Worm (Caenorhabditis elegans) whole organism, young adult: ENCODE measurements around the gene tebp-2.

Experiments
- B0019.2 ChIP-seq: fragments of 200-800 bp; sonication (Bioruptor generic); conservative IDR thresholded peaks from 2 replicates; pipeline ENCODE4 v1.3.6; 2022; ENCODE audit warnings: missing genetic modification reagents, missing genetic modification characterization, missing compliant biosample characterization
- C06A6.2 ChIP-seq: fragments of 200-800 bp; sonication (Bioruptor generic); conservative IDR thresholded peaks from 2 replicates; pipeline ENCODE4 v1.3.6; 2022; ENCODE audit warnings: missing genetic modification characterization, missing compliant biosample characterization
- C17E4.6 ChIP-seq: fragments of 200-800 bp; sonication (Bioruptor generic); IDR thresholded peaks from 2 replicates; pipeline ENCODE4 v1.3.6; 2022; ENCODE audit warnings: missing genetic modification reagents, missing genetic modification characterization, missing compliant biosample characterization
- F23B12.7 ChIP-seq: sonication (generic microtip); optimal IDR thresholded peaks from 2 replicates; lab custom pipeline; 2017; ENCODE audit warnings: missing genetic modification characterization, mild to moderate bottlenecking, missing compliant biosample characterization, antibody characterized with exemption, moderate library complexity; ENCODE audit not compliant: insufficient read depth
- F37B4.10 ChIP-seq: fragments of 200-800 bp; sonication (Bioruptor generic); IDR thresholded peaks from 2 replicates; pipeline ENCODE4 v1.3.6; 2022; ENCODE audit warnings: missing genetic modification characterization, missing compliant biosample characterization
- F52B5.7 ChIP-seq: sonication (generic microtip); optimal IDR thresholded peaks from 2 replicates; lab custom pipeline; 2016; ENCODE audit warnings: mild to moderate bottlenecking, missing genetic modification characterization, missing compliant biosample characterization
- K12H6.12 ChIP-seq: fragments of 200-800 bp; sonication (Bioruptor generic); optimal IDR thresholded peaks from 2 replicates; lab custom pipeline; 2018; ENCODE audit warnings: mild to moderate bottlenecking, missing genetic modification characterization, missing compliant biosample characterization
- T07F8.4 ChIP-seq: sonication (generic microtip); optimal IDR thresholded peaks from 2 replicates; lab custom pipeline; 2016; ENCODE audit warnings: mild to moderate bottlenecking, missing genetic modification characterization, moderate library complexity, missing compliant biosample characterization
- T26A5.8 ChIP-seq: sonication (generic microtip); optimal IDR thresholded peaks from 2 replicates; lab custom pipeline; 2016; ENCODE audit warnings: missing genetic modification characterization, missing compliant biosample characterization
- Y53F4B.3 ChIP-seq: fragments of 200-800 bp; sonication (Bioruptor generic); IDR thresholded peaks from 2 replicates; pipeline ENCODE4 v1.3.6; 2022; ENCODE audit warnings: missing genetic modification reagents, missing genetic modification characterization, missing compliant biosample characterization
- Y56A3A.18 ChIP-seq: fragments of 200-800 bp; sonication (Bioruptor generic); IDR thresholded peaks from 2 replicates; pipeline ENCODE4 v1.3.6; 2022; ENCODE audit warnings: missing genetic modification reagents, missing genetic modification characterization, missing compliant biosample characterization
- Y95B8A.8 ChIP-seq: fragments of 200-800 bp; sonication (Bioruptor generic); IDR thresholded peaks from 2 replicates; pipeline ENCODE4 v1.3.6; 2022; ENCODE audit warnings: missing genetic modification reagents, missing genetic modification characterization, missing compliant biosample characterization
- ZK185.1 ChIP-seq: sonication (generic microtip); optimal IDR thresholded peaks from 2 replicates; lab custom pipeline; 2016; ENCODE audit warnings: mild to moderate bottlenecking, missing genetic modification characterization, missing compliant biosample characterization; ENCODE audit not compliant: poor library complexity, severe bottlenecking
- aptf-3 ChIP-seq: fragments of 200-800 bp; sonication (Bioruptor generic); IDR thresholded peaks from 2 replicates; pipeline ENCODE4 v1.3.6; 2022; ENCODE audit warnings: missing genetic modification characterization, missing compliant biosample characterization
- athp-1 ChIP-seq: sonication (generic microtip); optimal IDR thresholded peaks from 2 replicates; lab custom pipeline; 2017; ENCODE audit warnings: mild to moderate bottlenecking, missing genetic modification characterization, missing compliant biosample characterization
- ccch-3 ChIP-seq: fragments of 200-800 bp; sonication (Bioruptor generic); optimal IDR thresholded peaks from 2 replicates; lab custom pipeline; 2018; ENCODE audit warnings: mild to moderate bottlenecking, missing genetic modification characterization, missing compliant biosample characterization
- ceh-27 ChIP-seq: fragments of 200-800 bp; sonication (Bioruptor generic); optimal IDR thresholded peaks from 2 replicates; lab custom pipeline; 2018; ENCODE audit warnings: mild to moderate bottlenecking, missing genetic modification characterization, moderate library complexity, missing compliant biosample characterization
- ceh-79 ChIP-seq: sonication (generic microtip); optimal IDR thresholded peaks from 2 replicates; lab custom pipeline; 2017; ENCODE audit warnings: mild to moderate bottlenecking, missing genetic modification characterization, missing compliant biosample characterization
- ceh-91 ChIP-seq: fragments of 200-800 bp; sonication (Bioruptor generic); IDR thresholded peaks from 2 replicates; pipeline ENCODE4 v1.3.6; 2022; ENCODE audit warnings: missing genetic modification reagents, missing genetic modification characterization, missing compliant biosample characterization
- chd-7 ChIP-seq: sonication (generic microtip); optimal IDR thresholded peaks from 2 replicates; lab custom pipeline; 2016; ENCODE audit warnings: mild to moderate bottlenecking, missing genetic modification characterization, moderate library complexity, missing compliant biosample characterization
- die-1 ChIP-seq: sonication (generic microtip); optimal IDR thresholded peaks from 2 replicates; lab custom pipeline; 2016; ENCODE audit warnings: missing genotype, mild to moderate bottlenecking, missing genetic modification characterization, missing compliant biosample characterization
- dpl-1 ChIP-seq: fragments of 150-350 bp; optimal IDR thresholded peaks from 2 replicates; lab custom pipeline; 2014; ENCODE audit warnings: missing biosample characterization, missing genetic modification reagents, missing genetic modification characterization
- efl-1 ChIP-seq: fragments of 150-350 bp; optimal IDR thresholded peaks from 2 replicates; lab custom pipeline; 2014; ENCODE audit warnings: missing biosample characterization, missing genetic modification reagents, missing genetic modification characterization
- ekl-4 ChIP-seq: fragments of 200-800 bp; sonication (Bioruptor generic); IDR thresholded peaks from 2 replicates; pipeline ENCODE4 v1.3.6; 2022; ENCODE audit warnings: missing genetic modification reagents, missing genetic modification characterization, missing compliant biosample characterization
- gei-17 ChIP-seq: fragments of 200-800 bp; sonication (Bioruptor generic); optimal IDR thresholded peaks from 2 replicates; lab custom pipeline; 2018; ENCODE audit warnings: mild to moderate bottlenecking, missing genetic modification characterization, missing compliant biosample characterization
- hmg-1.2 ChIP-seq: fragments of 200-800 bp; sonication (Bioruptor generic); IDR thresholded peaks from 2 replicates; pipeline ENCODE4 v1.3.6; 2022; ENCODE audit warnings: missing genetic modification reagents, missing genetic modification characterization, missing compliant biosample characterization
- hrde-1 ChIP-seq: sonication (generic microtip); optimal IDR thresholded peaks from 2 replicates; lab custom pipeline; 2016; ENCODE audit warnings: missing genetic modification characterization, mild to moderate bottlenecking, missing compliant biosample characterization, moderate library complexity, missing genotype, missing genetic modification reagents, borderline replicate concordance
- hsf-1 ChIP-seq: fragments of 200-800 bp; sonication (Bioruptor generic); IDR thresholded peaks from 2 replicates; pipeline ENCODE4 v1.3.6; 2022; ENCODE audit warnings: missing genetic modification reagents, missing genetic modification characterization, missing compliant biosample characterization
- let-526 ChIP-seq: fragments of 200-800 bp; sonication (Bioruptor generic); IDR thresholded peaks from 2 replicates; pipeline ENCODE4 v1.3.6; 2022; ENCODE audit warnings: missing genetic modification reagents, missing genetic modification characterization, missing compliant biosample characterization
- let-607 ChIP-seq, 2 experiments: fragments of 200-800 bp in 1 of 2; sonication (Bioruptor generic) in 1 of 2; sonication (generic microtip) in 1 of 2; optimal IDR thresholded peaks; 2 replicates each; lab custom pipeline; 2016 to 2018; ENCODE audit warnings: mild to moderate bottlenecking in 2 of 2, missing compliant biosample characterization in 2 of 2, missing genetic modification characterization in 2 of 2, moderate library complexity in 2 of 2, missing genotype in 1 of 2
- lin-35 ChIP-seq, 3 experiments: fragments of 150-350 bp in 2 of 3; sonication (generic microtip) in 1 of 3; optimal IDR thresholded peaks; 2 replicates each; lab custom pipeline; 2014 to 2018; ENCODE audit warnings: missing biosample characterization in 3 of 3, missing genetic modification characterization in 3 of 3, missing genetic modification reagents in 3 of 3
- mcd-1 ChIP-seq: fragments of 200-800 bp; sonication (Bioruptor generic); IDR thresholded peaks from 2 replicates; pipeline ENCODE4 v1.3.6; 2022; ENCODE audit warnings: missing genetic modification reagents, missing genetic modification characterization, missing compliant biosample characterization
- mxl-1 ChIP-seq: sonication (generic microtip); optimal IDR thresholded peaks from 2 replicates; lab custom pipeline; 2016; ENCODE audit warnings: missing genetic modification characterization, missing compliant biosample characterization
- nfya-1 ChIP-seq: sonication (generic microtip); optimal IDR thresholded peaks from 2 replicates; lab custom pipeline; 2017; ENCODE audit warnings: antibody characterized with exemption, missing compliant biosample characterization, missing genetic modification characterization, borderline replicate concordance; ENCODE audit not compliant: insufficient read depth
- nhr-90 ChIP-seq: sonication (generic microtip); optimal IDR thresholded peaks from 2 replicates; lab custom pipeline; 2016; ENCODE audit warnings: missing genotype, mild to moderate bottlenecking, missing genetic modification characterization, missing compliant biosample characterization
- pbrm-1 ChIP-seq: fragments of 200-800 bp; sonication (Bioruptor generic); IDR thresholded peaks from 2 replicates; pipeline ENCODE4 v1.3.6; 2022; ENCODE audit warnings: missing genetic modification reagents, missing genetic modification characterization, missing compliant biosample characterization
- rcor-1 ChIP-seq: fragments of 200-800 bp; sonication (Bioruptor generic); IDR thresholded peaks from 2 replicates; pipeline ENCODE4 v1.3.6; 2022; ENCODE audit warnings: missing genetic modification reagents, missing genetic modification characterization, missing compliant biosample characterization
- rpc-1 ChIP-seq, 2 experiments: fragments of 150-350 bp in 1 of 2; sonication (generic microtip) in 1 of 2; optimal IDR thresholded peaks; 2 replicates each; lab custom pipeline; 2014 to 2018; ENCODE audit warnings: missing biosample characterization in 1 of 2, missing genetic modification characterization in 1 of 2, missing genetic modification reagents in 1 of 2, missing genotype in 1 of 2
- sdz-38 ChIP-seq: sonication (generic microtip); optimal IDR thresholded peaks from 2 replicates; lab custom pipeline; 2016; ENCODE audit warnings: missing genotype, missing genetic modification characterization, missing compliant biosample characterization
- snpc-4 ChIP-seq, 5 experiments: fragments of 150-350 bp in 1 of 5; sonication (generic microtip) in 4 of 5; optimal IDR thresholded peaks; 2 replicates each; lab custom pipeline; 2014 to 2018; ENCODE audit warnings: missing genetic modification characterization in 5 of 5, missing biosample characterization in 3 of 5, antibody characterized with exemption in 2 of 5, mild to moderate bottlenecking in 2 of 5, missing compliant biosample characterization in 2 of 5, missing genotype in 2 of 5, moderate library complexity in 2 of 5, missing genetic modification reagents in 1 of 5
- zfh-2 ChIP-seq: fragments of 200-800 bp; sonication (Bioruptor generic); conservative IDR thresholded peaks from 2 replicates; pipeline ENCODE4 v1.3.6; 2022; ENCODE audit warnings: missing genetic modification reagents, missing genetic modification characterization, missing compliant biosample characterization
- ztf-3 ChIP-seq: fragments of 200-800 bp; sonication (Bioruptor generic); optimal IDR thresholded peaks from 2 replicates; lab custom pipeline; 2018; ENCODE audit warnings: mild to moderate bottlenecking, missing genetic modification characterization, missing compliant biosample characterization
- ztf-6 ChIP-seq: fragments of 200-800 bp; sonication (Bioruptor generic); IDR thresholded peaks from 2 replicates; pipeline ENCODE4 v1.3.6; 2022; ENCODE audit warnings: missing genetic modification reagents, missing genetic modification characterization, missing compliant biosample characterization

Gene tebp-2

ce11 chrIV:5587964-5588860 lies 46.8 kb downstream of the tebp-2 start:
- TF ChIP-seq K12H6.12 (tag; lab: Kevin White, UChicago) (peak; percentile 36), F37B4.10 (GFP tag; lab: Robert Waterston, UW) (no peak), snpc-4 (GFP tag; optimal IDR thresholded peaks at IDR 0.05; lab: Kevin White, UChicago) (no peak), snpc-4 (tag; optimal IDR thresholded peaks at IDR 0.05; lab: Kevin White, UChicago) (peak in 3 of 4 experiments; percentile 17 to 68 (median 66)), T07F8.4 (tag; lab: Kevin White, UChicago) (no peak)

ce11 chrIV:5590120-5590519 lies 48.7 kb downstream of the tebp-2 start:
- no peak for TF ChIP-seq athp-1 (tag; lab: Kevin White, UChicago)
- no peak for TF ChIP-seq T26A5.8
- TF ChIP-seq mcd-1 (GFP tag; lab: Robert Waterston, UW): no peak
- no peak for TF ChIP-seq die-1 (tag; lab: Kevin White, UChicago)
- TF ChIP-seq snpc-4 (GFP tag; optimal IDR thresholded peaks at IDR 0.05; lab: Kevin White, UChicago): no peak
- TF ChIP-seq snpc-4 (tag; optimal IDR thresholded peaks at IDR 0.05; lab: Kevin White, UChicago): peak in 1 of 4 experiments; percentile 16
- no peak for TF ChIP-seq chd-7 (tag; lab: Kevin White, UChicago)
- no peak for TF ChIP-seq F23B12.7
- no peak for TF ChIP-seq T07F8.4 (tag; lab: Kevin White, UChicago)
- no peak for TF ChIP-seq efl-1 (GFP tag; lab: Kevin White, UChicago)
- no peak for TF ChIP-seq ceh-27
- no peak for TF ChIP-seq hmg-1.2 (GFP tag; lab: Robert Waterston, UW)
- no peak for TF ChIP-seq nfya-1 (tag; lab: Kevin White, UChicago)
- TF ChIP-seq ZK185.1 (tag; lab: Kevin White, UChicago): no peak
- TF ChIP-seq ztf-6: no peak
- TF ChIP-seq ceh-79 (tag; lab: Kevin White, UChicago): no peak
- no peak for TF ChIP-seq B0019.2 (GFP tag; lab: Robert Waterston, UW)
- TF ChIP-seq hrde-1 (tag; lab: Kevin White, UChicago): no peak
- TF ChIP-seq sdz-38 (tag; lab: Kevin White, UChicago): no peak
- TF ChIP-seq ztf-3: no peak
- TF ChIP-seq nhr-90 (tag; lab: Kevin White, UChicago): peak; percentile 21
- no peak for TF ChIP-seq ccch-3
- no peak for TF ChIP-seq F37B4.10 (GFP tag; lab: Robert Waterston, UW)
- no peak for TF ChIP-seq C06A6.2
- TF ChIP-seq rcor-1 (GFP tag; lab: Robert Waterston, UW): no peak
- TF ChIP-seq rpc-1 (optimal IDR thresholded peaks at IDR 0.05; lab: Kevin White, UChicago): no peak
- no peak for TF ChIP-seq rpc-1 (tag; optimal IDR thresholded peaks at IDR 0.05; lab: Kevin White, UChicago)
- no peak for TF ChIP-seq dpl-1 (GFP tag; lab: Kevin White, UChicago)
- no peak for TF ChIP-seq Y56A3A.18 (GFP tag; lab: Robert Waterston, UW)
- no peak for TF ChIP-seq lin-35 (GFP tag; optimal IDR thresholded peaks at IDR 0.05; lab: Kevin White, UChicago)
- no peak for TF ChIP-seq zfh-2 (GFP tag; lab: Robert Waterston, UW)
- TF ChIP-seq pbrm-1 (GFP tag; lab: Robert Waterston, UW): no peak
- no peak for TF ChIP-seq F52B5.7 (tag; lab: Kevin White, UChicago)
- peak; percentile 78 to 86 for TF ChIP-seq let-607 (tag; optimal IDR thresholded peaks at IDR 0.05; lab: Kevin White, UChicago)
- TF ChIP-seq aptf-3: no peak
- no peak for TF ChIP-seq Y95B8A.8 (GFP tag; lab: Robert Waterston, UW)
- TF ChIP-seq mxl-1 (tag; lab: Kevin White, UChicago): no peak
- no peak for TF ChIP-seq let-526 (GFP tag; lab: Robert Waterston, UW)
- no peak for TF ChIP-seq hsf-1 (GFP tag; lab: Robert Waterston, UW)
- no peak for TF ChIP-seq ceh-91
- no peak for TF ChIP-seq ekl-4 (GFP tag; lab: Robert Waterston, UW)
- TF ChIP-seq Y53F4B.3 (GFP tag; lab: Robert Waterston, UW): no peak
- no peak for TF ChIP-seq C17E4.6
- TF ChIP-seq gei-17 (GFP tag; lab: Kevin White, UChicago): no peak
